Worm (Caenorhabditis elegans) whole organism, late embryonic: ENCODE data around the gene lyst-1.

Experiments
- C08G9.2 ChIP-seq: sonication (generic microtip); optimal IDR thresholded peaks from 2 replicates; lab custom pipeline; 2016; ENCODE audit warnings: mild to moderate bottlenecking, missing genetic modification characterization, moderate library complexity, missing compliant biosample characterization
- C38D4.7 ChIP-seq: fragments of 200-800 bp; sonication (Bioruptor generic); optimal IDR thresholded peaks from 2 replicates; lab custom pipeline; 2018; ENCODE audit warnings: mild to moderate bottlenecking, missing genetic modification characterization, moderate library complexity, missing compliant biosample characterization
- K09A11.1 ChIP-seq: sonication (generic microtip); optimal IDR thresholded peaks from 2 replicates; lab custom pipeline; 2017; ENCODE audit warnings: antibody characterized with exemption, mild to moderate bottlenecking, missing genetic modification characterization, missing compliant biosample characterization; ENCODE audit not compliant: insufficient read depth
- T23F11.4 ChIP-seq: fragments of 200-800 bp; sonication (Bioruptor generic); optimal IDR thresholded peaks from 2 replicates; lab custom pipeline; 2018; ENCODE audit warnings: mild to moderate bottlenecking, missing genetic modification characterization, missing compliant biosample characterization
- ahr-1 ChIP-seq: sonication (generic microtip); optimal IDR thresholded peaks from 2 replicates; lab custom pipeline; 2016; ENCODE audit warnings: missing genetic modification characterization, missing compliant biosample characterization
- ceh-14 ChIP-seq: sonication (generic microtip); optimal IDR thresholded peaks from 2 replicates; lab custom pipeline; 2016; ENCODE audit warnings: missing genotype, missing genetic modification characterization, missing compliant biosample characterization
- ceh-19 ChIP-seq: fragments of 200-800 bp; sonication (Bioruptor generic); optimal IDR thresholded peaks from 2 replicates; lab custom pipeline; 2018; ENCODE audit warnings: mild to moderate bottlenecking, missing genetic modification characterization, missing compliant biosample characterization
- ceh-30 ChIP-seq: fragments of 150-350 bp; optimal IDR thresholded peaks from 2 replicates; lab custom pipeline; 2014; ENCODE audit warnings: missing biosample characterization, missing genetic modification characterization
- ceh-31 ChIP-seq: sonication (generic microtip); optimal IDR thresholded peaks from 2 replicates; lab custom pipeline; 2016; ENCODE audit warnings: missing genetic modification characterization, missing compliant biosample characterization
- ceh-34 ChIP-seq: sonication (generic microtip); optimal IDR thresholded peaks from 2 replicates; lab custom pipeline; 2016; ENCODE audit warnings: mild to moderate bottlenecking, missing genetic modification characterization, missing compliant biosample characterization
- elt-4 ChIP-seq: sonication (generic microtip); optimal IDR thresholded peaks from 2 replicates; lab custom pipeline; 2016; ENCODE audit warnings: missing genetic modification characterization, missing compliant biosample characterization
- eyg-1 ChIP-seq: sonication (generic microtip); optimal IDR thresholded peaks from 2 replicates; lab custom pipeline; 2016; ENCODE audit warnings: missing genotype, missing genetic modification characterization, missing compliant biosample characterization
- fax-1 ChIP-seq: sonication (generic microtip); optimal IDR thresholded peaks from 2 replicates; lab custom pipeline; 2016; ENCODE audit warnings: missing genotype, missing genetic modification characterization, missing compliant biosample characterization
- fkh-6 ChIP-seq: sonication (generic microtip); optimal IDR thresholded peaks from 2 replicates; lab custom pipeline; 2016; ENCODE audit warnings: missing genetic modification characterization, missing compliant biosample characterization
- gmeb-2 ChIP-seq: sonication (generic microtip); optimal IDR thresholded peaks from 2 replicates; lab custom pipeline; 2016; ENCODE audit warnings: missing genetic modification characterization, inconsistent platforms, missing compliant biosample characterization
- hlh-13 ChIP-seq: fragments of 200-800 bp; sonication (Bioruptor generic); optimal IDR thresholded peaks from 2 replicates; lab custom pipeline; 2018; ENCODE audit warnings: mild to moderate bottlenecking, missing genetic modification characterization, missing compliant biosample characterization
- hlh-15 ChIP-seq: sonication (generic microtip); optimal IDR thresholded peaks from 2 replicates; lab custom pipeline; 2016; ENCODE audit warnings: missing genetic modification characterization, missing compliant biosample characterization
- lim-6 ChIP-seq: sonication (generic microtip); optimal IDR thresholded peaks from 2 replicates; lab custom pipeline; 2016; ENCODE audit warnings: missing genetic modification characterization, missing compliant biosample characterization
- lin-11 ChIP-seq: fragments of 200-800 bp; sonication (Bioruptor generic); optimal IDR thresholded peaks from 2 replicates; lab custom pipeline; 2018; ENCODE audit warnings: mild to moderate bottlenecking, missing genetic modification characterization, missing compliant biosample characterization
- mec-3 ChIP-seq: sonication (generic microtip); optimal IDR thresholded peaks from 2 replicates; lab custom pipeline; 2016; ENCODE audit warnings: borderline replicate concordance, missing genetic modification characterization, missing compliant biosample characterization
- nfya-1 ChIP-seq: sonication (generic microtip); optimal IDR thresholded peaks from 2 replicates; lab custom pipeline; 2017; ENCODE audit warnings: missing genetic modification characterization, mild to moderate bottlenecking, missing compliant biosample characterization, antibody characterized with exemption, moderate library complexity
- nhr-232 ChIP-seq: sonication (generic microtip); optimal IDR thresholded peaks from 2 replicates; lab custom pipeline; 2016; ENCODE audit warnings: missing genetic modification characterization, missing compliant biosample characterization
- npax-4 ChIP-seq: sonication (generic microtip); optimal IDR thresholded peaks from 2 replicates; lab custom pipeline; 2016; ENCODE audit warnings: missing genetic modification characterization, missing compliant biosample characterization
- pag-3 ChIP-seq: sonication (generic microtip); optimal IDR thresholded peaks from 2 replicates; lab custom pipeline; 2016; ENCODE audit warnings: missing compliant biosample characterization, missing genetic modification characterization, borderline replicate concordance
- pha-2 ChIP-seq: sonication (generic microtip); optimal IDR thresholded peaks from 2 replicates; lab custom pipeline; 2017; ENCODE audit warnings: mild to moderate bottlenecking, missing genetic modification characterization, missing compliant biosample characterization
- pha-4 ChIP-seq: fragments of 150-350 bp; optimal IDR thresholded peaks from 2 replicates; lab custom pipeline; 2018; ENCODE audit warnings: missing biosample characterization, missing genetic modification reagents, missing genetic modification characterization
- pqm-1 ChIP-seq: sonication (generic microtip); optimal IDR thresholded peaks from 2 replicates; lab custom pipeline; 2016; ENCODE audit warnings: missing genetic modification characterization, missing compliant biosample characterization
- pros-1 ChIP-seq: fragments of 150-350 bp; optimal IDR thresholded peaks from 2 replicates; lab custom pipeline; 2014; ENCODE audit warnings: missing biosample characterization, missing genetic modification reagents, missing genetic modification characterization
- ref-2 ChIP-seq: sonication (generic microtip); optimal IDR thresholded peaks from 2 replicates; lab custom pipeline; 2016; ENCODE audit warnings: missing genetic modification characterization, missing compliant biosample characterization
- rnt-1 ChIP-seq: sonication (generic microtip); optimal IDR thresholded peaks from 2 replicates; lab custom pipeline; 2016; ENCODE audit warnings: missing genetic modification characterization, missing compliant biosample characterization
- sdc-2 ChIP-seq: sonication (generic microtip); optimal IDR thresholded peaks from 2 replicates; lab custom pipeline; 2016; ENCODE audit warnings: missing genotype, missing genetic modification characterization, missing compliant biosample characterization
- sox-4 ChIP-seq: sonication (generic microtip); optimal IDR thresholded peaks from 2 replicates; lab custom pipeline; 2017; ENCODE audit warnings: mild to moderate bottlenecking, missing genetic modification characterization, inconsistent platforms, missing compliant biosample characterization
- syd-9 ChIP-seq: sonication (generic microtip); optimal IDR thresholded peaks from 2 replicates; lab custom pipeline; 2016; ENCODE audit warnings: mild to moderate bottlenecking, missing genetic modification characterization, moderate library complexity, missing compliant biosample characterization
- unc-3 ChIP-seq, 2 experiments: fragments of 200-800 bp in 1 of 2; sonication (Bioruptor generic) in 1 of 2; sonication (generic microtip) in 1 of 2; conservative IDR thresholded peaks in 1 of 2; optimal IDR thresholded peaks in 1 of 2; 2 replicates each; pipeline versions ENCODE4 v1.3.6 to Lab custom; 2016 to 2022; ENCODE audit warnings: missing compliant biosample characterization in 2 of 2, missing genetic modification characterization in 2 of 2, missing genetic modification reagents in 1 of 2
- unc-86 ChIP-seq: sonication (generic microtip); optimal IDR thresholded peaks from 2 replicates; lab custom pipeline; 2016; ENCODE audit warnings: missing genetic modification characterization, missing compliant biosample characterization

lyst-1 gene

DNA sequence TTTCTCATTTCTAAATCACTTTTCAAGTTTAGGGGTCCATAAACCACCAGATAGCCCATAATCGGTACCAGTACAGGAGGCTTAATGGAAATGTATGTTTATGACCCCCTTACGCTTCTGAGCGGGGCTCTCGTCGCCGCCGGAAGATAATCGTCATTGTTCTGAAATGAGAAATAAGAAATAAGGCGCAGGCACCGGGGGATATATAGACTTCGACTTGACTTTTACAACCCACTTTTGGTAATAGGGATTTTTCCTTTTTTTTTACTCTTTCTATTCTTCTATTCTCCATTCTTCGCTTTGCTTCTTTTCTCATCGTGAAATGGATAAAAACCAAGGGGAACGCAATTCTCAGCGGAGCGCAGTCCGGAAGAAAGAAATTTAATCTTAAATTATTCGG, 45.8 kb downstream of the lyst-1 start:
- no peak for TF ChIP-seq pha-4 (tag; lab: Kevin White, UChicago)
- TF ChIP-seq nhr-232 (tag; lab: Kevin White, UChicago) = no peak
- TF ChIP-seq C08G9.2 (tag; lab: Kevin White, UChicago) = no peak
- no peak for TF ChIP-seq ahr-1
- no peak for TF ChIP-seq lim-6
- TF ChIP-seq fax-1 (tag; lab: Kevin White, UChicago) = no peak
- no peak for TF ChIP-seq T23F11.4 (GFP tag; lab: Kevin White, UChicago)
- TF ChIP-seq pha-2 = no peak
- no peak for TF ChIP-seq hlh-15 (tag; lab: Kevin White, UChicago)
- TF ChIP-seq unc-86 (tag; lab: Kevin White, UChicago) = no peak
- TF ChIP-seq fkh-6 (tag; lab: Kevin White, UChicago) = no peak
- no peak for TF ChIP-seq pqm-1 (tag; lab: Kevin White, UChicago)
- TF ChIP-seq unc-3 (GFP tag; conservative IDR thresholded peaks at IDR 0.05; lab: Robert Waterston, UW) = no peak
- no peak for TF ChIP-seq unc-3 (tag; optimal IDR thresholded peaks at IDR 0.05; lab: Kevin White, UChicago)
- no peak for TF ChIP-seq C38D4.7 (GFP tag; lab: Kevin White, UChicago)
- TF ChIP-seq sdc-2 (tag; lab: Kevin White, UChicago) = no peak
- TF ChIP-seq ceh-30 (tag; lab: Kevin White, UChicago) = no peak
- TF ChIP-seq ceh-31 (tag; lab: Kevin White, UChicago) = no peak
- TF ChIP-seq, all 69 proteins: peak for 0

DNA sequence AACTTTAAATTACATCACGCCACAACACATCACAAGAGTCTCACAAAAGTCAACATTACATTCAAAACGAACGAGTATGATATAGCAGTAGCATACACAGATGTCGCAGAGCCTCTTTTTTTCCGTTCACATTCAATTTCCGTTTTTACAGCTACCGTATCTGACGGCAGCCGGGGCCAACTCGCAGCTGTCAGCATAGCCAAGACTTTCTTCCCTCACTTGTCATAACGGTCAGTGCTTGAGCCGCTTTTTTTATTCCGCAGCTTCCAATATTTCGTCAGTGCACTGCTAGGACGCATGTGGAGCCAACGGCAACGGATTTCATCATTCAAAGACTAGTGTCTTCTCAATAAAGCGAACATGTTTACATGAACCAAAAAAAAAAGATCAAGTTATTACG, 47.0 kb downstream of the lyst-1 start:
- TF ChIP-seq syd-9 (tag; lab: Kevin White, UChicago) (no peak), C08G9.2 (tag; lab: Kevin White, UChicago) (no peak), npax-4 (no peak), ceh-14 (tag; lab: Kevin White, UChicago) (no peak), lin-11 (tag; lab: Kevin White, UChicago) (no peak), mec-3 (tag; lab: Kevin White, UChicago) (no peak), ceh-19 (no peak), ceh-30 (tag; lab: Kevin White, UChicago) (no peak)

DNA sequence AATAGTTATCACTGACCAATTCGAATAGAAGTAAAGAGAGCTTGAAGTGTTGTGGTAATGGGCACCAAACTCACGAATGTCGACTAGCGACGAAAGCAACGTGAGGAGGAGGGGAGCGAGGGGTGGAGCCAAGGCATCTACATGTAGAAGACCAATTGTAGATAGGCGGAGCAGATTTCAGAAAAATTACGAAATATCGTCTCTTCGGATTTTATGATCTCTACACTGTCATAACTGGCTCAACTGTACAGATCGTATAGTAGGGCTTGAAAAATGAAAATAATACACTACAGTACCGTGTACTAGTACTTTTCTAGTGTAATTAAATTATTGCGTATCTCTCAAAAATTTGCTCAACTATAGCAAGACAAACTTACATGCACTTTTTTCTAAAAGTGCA, 47.9 kb downstream of the lyst-1 start, which contains the start of gene W03G11.4:
Gene W03G11.4 (minus strand): TSS at position 101 of the 400 bp plus-strand sequence.
- no peak for TF ChIP-seq sox-4 (tag; lab: Kevin White, UChicago)
- TF ChIP-seq, all 69 proteins: peak for 0

DNA sequence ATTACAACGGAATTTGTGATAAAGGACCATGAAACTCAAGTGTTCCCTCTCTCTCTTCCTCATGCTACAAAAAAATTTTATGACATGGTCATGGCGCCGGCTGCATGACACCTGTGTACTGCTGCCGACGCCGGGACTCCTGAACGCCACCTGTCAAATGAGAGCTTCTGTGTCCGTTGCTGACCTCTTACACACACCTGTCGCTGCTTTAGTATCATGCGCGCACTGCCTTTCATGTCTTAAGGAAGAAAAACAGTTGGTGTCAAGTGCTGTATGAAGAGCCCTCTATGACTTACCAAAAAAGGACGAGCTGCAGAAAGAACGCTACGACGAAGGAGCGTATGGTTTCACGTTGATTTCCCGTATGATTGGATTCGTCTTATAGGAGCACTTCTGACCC, 48.3 kb downstream of the lyst-1 start:
- TF ChIP-seq fkh-6 (tag; lab: Kevin White, UChicago) (no peak), K09A11.1 (tag; lab: Kevin White, UChicago) (no peak), elt-4 (no peak), gmeb-2 (no peak), ceh-34 (no peak), ceh-30 (tag; lab: Kevin White, UChicago) (no peak), pros-1 (tag; lab: Kevin White, UChicago) (no peak), ref-2 (tag; lab: Kevin White, UChicago) (no peak), nfya-1 (tag; lab: Kevin White, UChicago) (no peak), pag-3 (tag; lab: Kevin White, UChicago) (no peak), sdc-2 (tag; lab: Kevin White, UChicago) (no peak), ceh-19 (no peak), rnt-1 (tag; lab: Kevin White, UChicago) (no peak), eyg-1 (no peak), hlh-13 (GFP tag; lab: Kevin White, UChicago) (no peak)
